Fruit fly (Drosophila melanogaster) Kc167 (cell line): Measurements from ENCODE around the gene CG4328.

Experiments used
- Myc ChIP-seq: fragments of >200 bp; optimal IDR thresholded peaks from 2 replicates; lab custom pipeline; 2017; ENCODE audit warnings: missing external identifiers
- h ChIP-seq: fragments of >200 bp; optimal IDR thresholded peaks from 3 replicates; lab custom pipeline; 2018; ENCODE audit warnings: missing external identifiers
- psq ChIP-seq: fragments of >200 bp; optimal IDR thresholded peaks from 2 replicates; lab custom pipeline; 2017; ENCODE audit warnings: missing external identifiers
- ttk ChIP-seq: sonication (Bioruptor generic); optimal IDR thresholded peaks from 2 replicates; lab custom pipeline; 2017; ENCODE audit warnings: missing external identifiers

DNA sequence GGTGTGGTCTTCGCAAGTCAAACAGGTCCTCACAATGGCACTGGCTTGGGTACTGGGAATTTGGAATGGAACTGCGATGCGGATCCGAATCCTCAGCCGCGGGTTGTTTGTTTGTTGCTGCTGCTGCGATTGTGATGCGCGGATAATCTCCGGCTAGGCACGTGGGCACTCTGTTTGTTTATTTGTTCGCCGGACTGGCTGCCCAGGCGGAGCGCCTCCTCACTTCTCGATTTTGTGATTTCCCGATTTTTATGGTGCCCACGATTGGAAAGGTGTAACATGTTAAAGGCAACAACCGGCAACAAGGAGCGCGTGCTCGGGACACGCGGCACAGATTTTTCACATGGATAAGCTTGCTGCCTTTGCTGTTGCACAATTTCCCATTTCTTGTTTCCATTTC, 23.9 kb upstream of the CG4328 start:
- TF ChIP-seq psq (lab: Kevin White, UChicago) (no peak), h (lab: Kevin White, UChicago) (no peak), ttk (lab: Kevin White, UChicago) (no peak), Myc (lab: Kevin White, UChicago) (no peak)
